Worm (Caenorhabditis elegans) whole organism, L2 larva: Measurements from ENCODE around the gene sec-3.
A peak's percentile ranks its signal among the peaks of the same experiment; 100 is the strongest.

Experiments
- aly-2 ChIP-seq: fragments of 150-350 bp; optimal IDR thresholded peaks from 2 replicates; lab custom pipeline; 2014; ENCODE audit warnings: missing biosample characterization, missing genetic modification characterization
- blmp-1 ChIP-seq: sonication (generic microtip); optimal IDR thresholded peaks from 2 replicates; lab custom pipeline; 2017; ENCODE audit warnings: missing genetic modification characterization, mild to moderate bottlenecking, missing compliant biosample characterization, antibody characterized with exemption, moderate library complexity; ENCODE audit not compliant: insufficient read depth
- crh-2 ChIP-seq: sonication (generic microtip); optimal IDR thresholded peaks from 2 replicates; lab custom pipeline; 2017; ENCODE audit warnings: missing biosample characterization, missing genetic modification characterization
- dmd-4 ChIP-seq: sonication (generic microtip); optimal IDR thresholded peaks from 2 replicates; lab custom pipeline; 2017; ENCODE audit warnings: missing biosample characterization, missing genetic modification characterization
- fos-1 ChIP-seq: fragments of 150-350 bp; optimal IDR thresholded peaks from 2 replicates; lab custom pipeline; 2014; ENCODE audit warnings: missing biosample characterization, missing genetic modification characterization
- lin-39 ChIP-seq: fragments of 150-350 bp; optimal IDR thresholded peaks from 2 replicates; lab custom pipeline; 2014; ENCODE audit warnings: missing biosample characterization, missing genetic modification reagents, missing genetic modification characterization
- mab-5 ChIP-seq: fragments of 150-350 bp; optimal IDR thresholded peaks from 2 replicates; lab custom pipeline; 2014; ENCODE audit warnings: missing biosample characterization, missing genetic modification characterization
- nhr-10 ChIP-seq: sonication (generic microtip); optimal IDR thresholded peaks from 2 replicates; lab custom pipeline; 2017; ENCODE audit warnings: missing biosample characterization, missing genetic modification characterization
- nhr-21 ChIP-seq: fragments of 150-350 bp; optimal IDR thresholded peaks from 2 replicates; lab custom pipeline; 2014; ENCODE audit warnings: missing biosample characterization, missing genetic modification characterization
- sem-4 ChIP-seq: fragments of 150-350 bp; optimal IDR thresholded peaks from 2 replicates; lab custom pipeline; 2014; ENCODE audit warnings: missing biosample characterization, missing genetic modification reagents, missing genetic modification characterization
- skn-1 ChIP-seq: sonication (generic microtip); optimal IDR thresholded peaks from 2 replicates; lab custom pipeline; 2017; ENCODE audit warnings: missing biosample characterization, missing genetic modification characterization
- snpc-4 ChIP-seq: fragments of 150-350 bp; optimal IDR thresholded peaks from 2 replicates; lab custom pipeline; 2014; ENCODE audit warnings: missing biosample characterization, missing genetic modification characterization
- unc-39 ChIP-seq: fragments of 150-350 bp; optimal IDR thresholded peaks from 2 replicates; lab custom pipeline; 2014; ENCODE audit warnings: missing biosample characterization, missing genetic modification characterization

sec-3 gene

ce11 chrX:3047224-3047623 is 52.4 kb downstream of the sec-3 start:
- TF ChIP-seq fos-1 (tag; lab: Kevin White, UChicago) (peak; percentile 52), unc-39 (no peak)

ce11 chrX:3045466-3045865 is 54.2 kb downstream of the sec-3 start, which contains the start of gene cnnm-3:
cnnm-3 (minus strand) TSS chrX:3045847.
- TF ChIP-seq dmd-4 (tag; lab: Kevin White, UChicago) (no peak), sem-4 (no peak), aly-2 (no peak), fos-1 (tag; lab: Kevin White, UChicago) (no peak), lin-39 (tag; lab: Kevin White, UChicago) (no peak), mab-5 (tag; lab: Kevin White, UChicago) (no peak), crh-2 (tag; lab: Kevin White, UChicago) (no peak), skn-1 (no peak), snpc-4 (no peak), nhr-10 (tag; lab: Kevin White, UChicago) (no peak), blmp-1 (tag; lab: Kevin White, UChicago) (no peak), nhr-21 (no peak)
